Fruit fly (Drosophila melanogaster): ENCODE data around the gene heca.
A peak's percentile ranks its signal among the peaks of the same experiment; 100 is the strongest.

DNA sequence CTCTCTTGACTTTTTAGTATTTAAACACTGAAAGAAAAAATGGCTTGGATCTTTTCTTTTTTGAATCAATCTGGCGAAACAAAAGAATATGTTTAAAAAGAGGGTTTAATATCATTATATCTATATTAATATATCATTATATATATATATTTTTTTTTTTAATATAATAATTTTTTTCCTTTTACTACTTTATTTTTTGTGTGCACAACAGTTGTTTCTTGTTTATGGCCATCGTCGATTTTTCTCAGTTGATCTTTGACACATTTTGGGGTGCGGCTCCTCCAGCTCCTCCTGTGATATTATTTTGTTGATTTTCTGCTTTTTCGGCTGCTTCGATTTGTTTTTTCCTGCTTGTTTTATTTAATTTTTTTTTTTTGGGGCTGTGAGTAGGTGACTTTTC lies 17.3 kb downstream of the heca start:
- TF ChIP-seq ss (GFP tag; optimal IDR thresholded peaks at IDR 0.05): peak in 1 of 2 experiments; percentile 28
- peak; percentile 2 for TF ChIP-seq CG6854 (GFP tag; optimal IDR thresholded peaks at IDR 0.05)
- no peak for TF ChIP-seq CG11762 (GFP tag; optimal IDR thresholded peaks at IDR 0.05; ENCODE audit: insufficient read depth)
- peak; percentile 52 for TF ChIP-seq CG10631 (GFP tag; optimal IDR thresholded peaks at IDR 0.05)
- no peak for TF ChIP-seq dac (GFP tag; optimal IDR thresholded peaks at IDR 0.05)
- peak; percentile 8 for TF ChIP-seq Met (GFP tag; optimal IDR thresholded peaks at IDR 0.05)
- TF ChIP-seq svp (GFP tag): peak; percentile 89
- no peak for TF ChIP-seq spab (GFP tag; optimal IDR thresholded peaks at IDR 0.05)
- TF ChIP-seq cyc (GFP tag; optimal IDR thresholded peaks at IDR 0.05): no peak
- no peak for TF ChIP-seq Lpt (GFP tag; optimal IDR thresholded peaks at IDR 0.05)
- TF ChIP-seq CG6808 (GFP tag; optimal IDR thresholded peaks at IDR 0.05): no peak

Measured in whole organism, prepupa.